Fruit fly (Drosophila melanogaster) whole organism, embryonic: ENCODE results near the gene CG18766.

Experiments
- Bgb ChIP-seq: fragments of 200-800 bp; sonication (Bioruptor generic); IDR thresholded peaks from 2 replicates; pipeline ENCODE4 v1.3.6; 2022; ENCODE audit warnings: missing biosample characterization, missing genetic modification characterization; ENCODE audit not compliant: partially characterized antibody
- CG10654 ChIP-seq: fragments of 200-800 bp; sonication (Bioruptor generic); optimal IDR thresholded peaks from 2 replicates; lab custom pipeline; 2016; ENCODE audit warnings: missing biosample characterization, missing genetic modification characterization
- CG11398 ChIP-seq: fragments of 200-800 bp; sonication (Bioruptor generic); optimal IDR thresholded peaks from 2 replicates; lab custom pipeline; 2016; ENCODE audit warnings: missing biosample characterization, missing genetic modification characterization
- CG11695 ChIP-seq: fragments of 200-800 bp; sonication (Bioruptor generic); IDR thresholded peaks from 3 replicates; pipeline ENCODE4 v1.3.6; 2022; ENCODE audit warnings: missing biosample characterization, missing genetic modification characterization
- CG12071 ChIP-seq: fragments of 200-800 bp; sonication (Bioruptor generic); optimal IDR thresholded peaks from 3 replicates; lab custom pipeline; 2018; ENCODE audit warnings: missing biosample characterization, mild to moderate bottlenecking, missing genetic modification characterization
- CG14441 ChIP-seq: fragments of 200-800 bp; sonication (Bioruptor generic); IDR thresholded peaks from 2 replicates; pipeline ENCODE4 v1.3.6; 2022; ENCODE audit warnings: missing biosample characterization, missing genetic modification characterization
- CG14710 ChIP-seq: fragments of 200-800 bp; sonication (Bioruptor generic); optimal IDR thresholded peaks from 3 replicates; lab custom pipeline; 2019; ENCODE audit warnings: missing biosample characterization, mild to moderate bottlenecking, missing genetic modification characterization, moderate library complexity
- CG17361 ChIP-seq: fragments of 200-800 bp; sonication (Bioruptor generic); IDR thresholded peaks from 3 replicates; pipeline ENCODE4 v1.3.6; 2022; ENCODE audit warnings: missing biosample characterization, missing genetic modification characterization
- CG17829 ChIP-seq: fragments of 200-800 bp; optimal IDR thresholded peaks from 2 replicates; lab custom pipeline; 2019; ENCODE audit warnings: missing biosample characterization, mild to moderate bottlenecking, missing genetic modification characterization, moderate library complexity
- CG30020 ChIP-seq: fragments of 200-800 bp; optimal IDR thresholded peaks from 2 replicates; lab custom pipeline; 2019; ENCODE audit warnings: missing biosample characterization, mild to moderate bottlenecking, missing genetic modification characterization, moderate library complexity
- CG31441 ChIP-seq: fragments of 200-800 bp; sonication (Bioruptor generic); IDR thresholded peaks from 2 replicates; pipeline ENCODE4 v1.3.6; 2022; ENCODE audit warnings: missing biosample characterization, missing genetic modification characterization
- CG4360 ChIP-seq: fragments of 200-800 bp; sonication (Bioruptor generic); IDR thresholded peaks from 2 replicates; pipeline ENCODE4 v1.3.6; 2022; ENCODE audit warnings: missing biosample characterization, missing genetic modification characterization
- CG4617 ChIP-seq: fragments of 200-800 bp; sonication (Bioruptor generic); optimal IDR thresholded peaks from 3 replicates; lab custom pipeline; 2016; ENCODE audit warnings: missing biosample characterization, missing genetic modification characterization, borderline replicate concordance
- CG4820 ChIP-seq: fragments of 200-800 bp; sonication (Bioruptor generic); optimal IDR thresholded peaks from 3 replicates; lab custom pipeline; 2016; ENCODE audit warnings: missing biosample characterization, missing genetic modification characterization
- CG6175 ChIP-seq: fragments of 200-800 bp; sonication (Bioruptor generic); IDR thresholded peaks from 3 replicates; pipeline ENCODE4 v1.3.6; 2022; ENCODE audit warnings: missing biosample characterization, missing genetic modification characterization
- CG7963 ChIP-seq: fragments of 200-800 bp; sonication (Bioruptor generic); IDR thresholded peaks from 3 replicates; pipeline ENCODE4 v1.3.6; 2022; ENCODE audit warnings: missing biosample characterization, missing genetic modification characterization; ENCODE audit not compliant: partially characterized antibody
- CG8359 ChIP-seq: fragments of 200-800 bp; sonication (Bioruptor generic); optimal IDR thresholded peaks from 2 replicates; lab custom pipeline; 2017; ENCODE audit warnings: missing biosample characterization, mild to moderate bottlenecking, missing genetic modification characterization, borderline replicate concordance
- CG9932 ChIP-seq: fragments of 200-800 bp; sonication (Bioruptor generic); IDR thresholded peaks from 2 replicates; pipeline ENCODE4 v1.3.6; 2022; ENCODE audit warnings: missing biosample characterization, missing genetic modification characterization
- Dbx ChIP-seq: fragments of 200-800 bp; sonication (Bioruptor generic); IDR thresholded peaks from 3 replicates; pipeline ENCODE4 v1.3.6; 2022; ENCODE audit warnings: missing biosample characterization, missing genetic modification characterization
- Gug ChIP-seq: fragments of 200-800 bp; sonication (Bioruptor generic); IDR thresholded peaks from 4 replicates; pipeline ENCODE4 v1.3.6; 2022; ENCODE audit warnings: missing biosample characterization, missing genetic modification characterization
- HLHmδ ChIP-seq: fragments of 200-800 bp; sonication (Bioruptor generic); optimal IDR thresholded peaks from 2 replicates; lab custom pipeline; 2018; ENCODE audit warnings: missing biosample characterization, mild to moderate bottlenecking, missing genetic modification characterization, moderate library complexity
- Hr78 ChIP-seq, 2 experiments: fragments of 200-800 bp in 1 of 2; fragments of >200 bp in 1 of 2; sonication (Bioruptor generic) in 1 of 2; optimal IDR thresholded peaks; 2 replicates each; lab custom pipeline; 2017 to 2019; ENCODE audit warnings: missing biosample characterization in 2 of 2, missing genetic modification characterization in 2 of 2, mild to moderate bottlenecking in 1 of 2, moderate library complexity in 1 of 2
- Lhr ChIP-seq: fragments of 200-800 bp; sonication (Bioruptor generic); optimal IDR thresholded peaks from 3 replicates; lab custom pipeline; 2017; ENCODE audit warnings: mild to moderate bottlenecking, missing biosample characterization, missing genetic modification reagents, missing genetic modification characterization
- Nf-YC ChIP-seq: fragments of 200-800 bp; optimal IDR thresholded peaks from 3 replicates; lab custom pipeline; 2019; ENCODE audit warnings: missing biosample characterization, mild to moderate bottlenecking, missing genetic modification characterization, moderate library complexity
- Opbp ChIP-seq: fragments of 200-800 bp; sonication (Bioruptor generic); IDR thresholded peaks from 3 replicates; pipeline ENCODE4 v1.3.6; 2022; ENCODE audit warnings: missing biosample characterization, missing genetic modification characterization; ENCODE audit not compliant: partially characterized antibody
- YL-1 ChIP-seq: fragments of 200-800 bp; sonication (Bioruptor generic); optimal IDR thresholded peaks from 3 replicates; lab custom pipeline; 2017; ENCODE audit warnings: missing biosample characterization, mild to moderate bottlenecking, missing genetic modification characterization
- ab ChIP-seq: fragments of 200-800 bp; sonication (Bioruptor generic); optimal IDR thresholded peaks from 2 replicates; lab custom pipeline; 2016; ENCODE audit warnings: missing biosample characterization, missing genetic modification characterization
- caup ChIP-seq: fragments of 200-800 bp; sonication (Bioruptor generic); optimal IDR thresholded peaks from 3 replicates; lab custom pipeline; 2017; ENCODE audit warnings: missing biosample characterization, mild to moderate bottlenecking, missing genetic modification characterization, moderate library complexity; ENCODE audit not compliant: severe bottlenecking
- chinmo ChIP-seq: fragments of 200-800 bp; sonication (Bioruptor generic); IDR thresholded peaks from 4 replicates; pipeline ENCODE4 v1.3.6; 2022; ENCODE audit warnings: missing biosample characterization, missing genetic modification characterization; ENCODE audit not compliant: partially characterized antibody
- crp ChIP-seq, 2 experiments: fragments of 200-800 bp; sonication (Bioruptor generic); optimal IDR thresholded peaks; 2 replicates in 1 of 2; 3 replicates in 1 of 2; lab custom pipeline; 2017; ENCODE audit warnings: missing biosample characterization in 2 of 2, missing genetic modification characterization in 2 of 2, mild to moderate bottlenecking in 1 of 2, moderate library complexity in 1 of 2
- dati ChIP-seq: fragments of 200-800 bp; sonication (Bioruptor generic); IDR thresholded peaks from 2 replicates; pipeline ENCODE4 v1.3.6; 2022; ENCODE audit warnings: missing biosample characterization, missing genetic modification characterization
- ftz-f1 ChIP-seq: fragments of 200-800 bp; sonication (Bioruptor generic); optimal IDR thresholded peaks from 2 replicates; lab custom pipeline; 2016; ENCODE audit warnings: missing biosample characterization, missing genetic modification characterization
- gce ChIP-seq: fragments of 200-800 bp; sonication (Bioruptor generic); IDR thresholded peaks from 3 replicates; pipeline ENCODE4 v1.3.6; 2022; ENCODE audit warnings: missing biosample characterization, missing genetic modification characterization
- grau ChIP-seq: fragments of 200-800 bp; optimal IDR thresholded peaks from 3 replicates; lab custom pipeline; 2019; ENCODE audit warnings: missing biosample characterization, mild to moderate bottlenecking, missing genetic modification characterization, moderate library complexity
- hbn ChIP-seq: fragments of 200-800 bp; sonication (Bioruptor generic); IDR thresholded peaks from 2 replicates; pipeline ENCODE4 v1.3.6; 2022; ENCODE audit warnings: missing biosample characterization, missing genetic modification characterization; ENCODE audit not compliant: partially characterized antibody
- jumu ChIP-seq: fragments of 200-800 bp; sonication (Bioruptor generic); optimal IDR thresholded peaks from 3 replicates; lab custom pipeline; 2016; ENCODE audit warnings: missing biosample characterization, missing genetic modification characterization
- lilli ChIP-seq: fragments of 200-800 bp; sonication (Bioruptor generic); optimal IDR thresholded peaks from 3 replicates; lab custom pipeline; 2016; ENCODE audit warnings: missing biosample characterization, missing genetic modification characterization
- nmo ChIP-seq: fragments of 200-800 bp; sonication (Bioruptor generic); optimal IDR thresholded peaks from 2 replicates; lab custom pipeline; 2018; ENCODE audit warnings: missing biosample characterization, mild to moderate bottlenecking, missing genetic modification characterization, moderate library complexity
- oc ChIP-seq: fragments of 200-800 bp; sonication (Bioruptor generic); optimal IDR thresholded peaks from 2 replicates; lab custom pipeline; 2018; ENCODE audit warnings: missing biosample characterization, mild to moderate bottlenecking, missing genetic modification characterization, moderate library complexity
- pb ChIP-seq: fragments of 200-800 bp; sonication (Bioruptor generic); optimal IDR thresholded peaks from 3 replicates; lab custom pipeline; 2016; ENCODE audit warnings: missing biosample characterization, missing genetic modification characterization
- pho ChIP-seq: fragments of 200-800 bp; sonication (Bioruptor generic); optimal IDR thresholded peaks from 2 replicates; lab custom pipeline; 2016; ENCODE audit warnings: missing biosample characterization, missing genetic modification characterization
- scrt ChIP-seq: fragments of 200-800 bp; sonication (Bioruptor generic); optimal IDR thresholded peaks from 2 replicates; lab custom pipeline; 2018; ENCODE audit warnings: missing biosample characterization, mild to moderate bottlenecking, missing genetic modification characterization, moderate library complexity
- tll ChIP-seq, 2 experiments: fragments of 200-800 bp in 1 of 2; fragments of >200 bp in 1 of 2; sonication (Bioruptor generic) in 1 of 2; optimal IDR thresholded peaks; 2 replicates each; lab custom pipeline; 2017 to 2019; ENCODE audit warnings: missing biosample characterization in 2 of 2, missing genetic modification characterization in 2 of 2, mild to moderate bottlenecking in 1 of 2, moderate library complexity in 1 of 2
- usp ChIP-seq: fragments of >200 bp; optimal IDR thresholded peaks from 2 replicates; lab custom pipeline; 2017; ENCODE audit warnings: missing biosample characterization, missing genetic modification characterization
- zf30C ChIP-seq: fragments of 200-800 bp; sonication (Bioruptor generic); optimal IDR thresholded peaks from 3 replicates; lab custom pipeline; 2018; ENCODE audit warnings: missing biosample characterization, mild to moderate bottlenecking, missing genetic modification characterization

CG18766 gene

dm6 chr3R:27244742-27245400 is at the start of gene CG18766 (continued):
- TF ChIP-seq chinmo (peak; percentile 60; the same call in 1 of the 4 replicates), Bgb (GFP tag; lab: Robert Waterston, UW) (peak; percentile 41; the same call in 1 of the 2 replicates), CG4820 (GFP tag; lab: Kevin White, UChicago) (peak; percentile 4), caup (no peak), Dbx (no peak), gce (GFP tag; lab: Robert Waterston, UW) (0 out of 3 replicates have a peak, but pooled peaks have one; percentile 13), CG10654 (GFP tag; lab: Kevin White, UChicago) (no peak), scrt (GFP tag; lab: Kevin White, UChicago) (peak; percentile 99), CG7963 (GFP tag; lab: Robert Waterston, UW) (no peak), usp (no peak), ftz-f1 (peak; percentile 69), pb (GFP tag; lab: Kevin White, UChicago) (peak; percentile 56), Opbp (peak; percentile 49; the same call in 2 of the 3 replicates), CG31441 (GFP tag; lab: Robert Waterston, UW) (no peak), CG17829 (tag; lab: Kevin White, UChicago) (no peak), zf30C (GFP tag; lab: Kevin White, UChicago) (no peak), CG11398 (GFP tag; lab: Kevin White, UChicago) (no peak), CG4360 (no peak), dati (no peak), hbn (GFP tag; lab: Robert Waterston, UW) (no peak), CG11695 (no peak), CG6175 (GFP tag; lab: Robert Waterston, UW) (0 out of 3 replicates have a peak, but pooled peaks have one; percentile 41), pho (GFP tag; lab: Kevin White, UChicago) (peak; percentile 45), CG9932 (GFP tag; lab: Robert Waterston, UW) (peak; percentile 54), CG8359 (no peak), lilli (peak; percentile 39), CG14710 (peak; percentile 12), ab (GFP tag; lab: Kevin White, UChicago) (peak; percentile 26), CG14441 (GFP tag; lab: Robert Waterston, UW) (no peak), HLHmδ (peak; percentile 65), Gug (GFP tag; lab: Robert Waterston, UW) (peak; percentile 18; the same call in 1 of the 4 replicates), CG30020 (tag; lab: Kevin White, UChicago) (no peak), oc (tag; lab: Kevin White, UChicago) (no peak), CG17361 (GFP tag; lab: Robert Waterston, UW) (peak; percentile 33; the same call in 1 of the 3 replicates), grau (tag; lab: Kevin White, UChicago) (peak; percentile 29), crp (GFP tag; optimal IDR thresholded peaks at IDR 0.05; lab: Kevin White, UChicago) (peak in 1 of 2 experiments; percentile 20), CG12071 (GFP tag; lab: Kevin White, UChicago) (peak; percentile 21), Hr78 (GFP tag; optimal IDR thresholded peaks at IDR 0.05; lab: Kevin White, UChicago) (peak in 1 of 2 experiments; percentile 91), tll (GFP tag; optimal IDR thresholded peaks at IDR 0.05; lab: Kevin White, UChicago) (peak in 1 of 2 experiments; percentile 47), Nf-YC (tag; lab: Kevin White, UChicago) (peak; percentile 73), nmo (peak; percentile 52), jumu (GFP tag; lab: Kevin White, UChicago) (peak; percentile 15), Lhr (peak; percentile 38), CG4617 (GFP tag; lab: Kevin White, UChicago) (peak; percentile 89), YL-1 (GFP tag; lab: Kevin White, UChicago) (peak; percentile 94)
- TF ChIP-seq, all 482 proteins: peak for 169
